Worm (Caenorhabditis elegans) whole organism, early embryonic: ENCODE results near the gene C54F6.15.

Experiments used
- B0310.2 ChIP-seq: sonication (generic microtip); optimal IDR thresholded peaks from 2 replicates; lab custom pipeline; 2016; ENCODE audit warnings: mild to moderate bottlenecking, missing genetic modification characterization, missing compliant biosample characterization
- F13C5.2 ChIP-seq: sonication (generic microtip); optimal IDR thresholded peaks from 2 replicates; lab custom pipeline; 2017; ENCODE audit warnings: mild to moderate bottlenecking, missing genetic modification characterization, inconsistent platforms, missing compliant biosample characterization
- aly-1 ChIP-seq: sonication (generic microtip); optimal IDR thresholded peaks from 2 replicates; lab custom pipeline; 2016; ENCODE audit warnings: missing genetic modification characterization, missing compliant biosample characterization
- ama-1 ChIP-seq: fragments of 150-350 bp; optimal IDR thresholded peaks from 2 replicates; lab custom pipeline; 2014
- ceh-13 ChIP-seq: fragments of 200-800 bp; sonication (Bioruptor generic); optimal IDR thresholded peaks from 2 replicates; lab custom pipeline; 2018; ENCODE audit warnings: mild to moderate bottlenecking, missing genetic modification characterization, missing compliant biosample characterization
- ceh-36 ChIP-seq: sonication (generic microtip); optimal IDR thresholded peaks from 2 replicates; lab custom pipeline; 2016; ENCODE audit warnings: missing genetic modification characterization, inconsistent platforms, missing compliant biosample characterization
- ets-7 ChIP-seq: sonication (generic microtip); optimal IDR thresholded peaks from 2 replicates; lab custom pipeline; 2016; ENCODE audit warnings: missing genotype, missing genetic modification characterization, missing compliant biosample characterization
- flt-1 ChIP-seq: fragments of 200-800 bp; sonication (Bioruptor generic); IDR thresholded peaks from 2 replicates; pipeline ENCODE4 v1.3.6; 2022; ENCODE audit warnings: missing genetic modification characterization, missing compliant biosample characterization
- hmbx-1 ChIP-seq: sonication (generic microtip); optimal IDR thresholded peaks from 2 replicates; lab custom pipeline; 2016; ENCODE audit warnings: mild to moderate bottlenecking, missing genetic modification characterization, missing compliant biosample characterization
- hmg-4 ChIP-seq: fragments of 200-800 bp; sonication (Bioruptor generic); optimal IDR thresholded peaks from 2 replicates; lab custom pipeline; 2018; ENCODE audit warnings: mild to moderate bottlenecking, missing genetic modification characterization, missing compliant biosample characterization
- hnd-1 ChIP-seq: sonication (generic microtip); optimal IDR thresholded peaks from 2 replicates; lab custom pipeline; 2016; ENCODE audit warnings: missing genetic modification characterization, missing compliant biosample characterization
- pes-1 ChIP-seq: fragments of 200-800 bp; sonication (Bioruptor generic); IDR thresholded peaks from 2 replicates; pipeline ENCODE4 v1.3.6; 2022; ENCODE audit warnings: missing genetic modification reagents, missing genetic modification characterization, missing compliant biosample characterization
- scrt-1 ChIP-seq: fragments of 200-800 bp; sonication (Bioruptor generic); IDR thresholded peaks from 2 replicates; pipeline ENCODE4 v1.3.6; 2022; ENCODE audit warnings: missing genetic modification characterization, missing compliant biosample characterization
- sea-1 ChIP-seq: fragments of 200-800 bp; sonication (Bioruptor generic); conservative IDR thresholded peaks from 2 replicates; pipeline ENCODE4 v1.3.6; 2022; ENCODE audit warnings: missing genetic modification characterization, missing compliant biosample characterization
- tbx-11 ChIP-seq: fragments of 200-800 bp; sonication (Bioruptor generic); IDR thresholded peaks from 2 replicates; pipeline ENCODE4 v1.3.6; 2022; ENCODE audit warnings: missing genetic modification characterization, missing compliant biosample characterization
- tbx-37 ChIP-seq: fragments of 200-800 bp; sonication (Bioruptor generic); conservative IDR thresholded peaks from 2 replicates; pipeline ENCODE4 v1.3.6; 2022; ENCODE audit warnings: missing genetic modification reagents, missing genetic modification characterization, missing compliant biosample characterization
- tra-4 ChIP-seq: sonication (generic microtip); optimal IDR thresholded peaks from 2 replicates; lab custom pipeline; 2017; ENCODE audit warnings: missing genetic modification characterization, missing compliant biosample characterization

The C54F6.15 gene

DNA sequence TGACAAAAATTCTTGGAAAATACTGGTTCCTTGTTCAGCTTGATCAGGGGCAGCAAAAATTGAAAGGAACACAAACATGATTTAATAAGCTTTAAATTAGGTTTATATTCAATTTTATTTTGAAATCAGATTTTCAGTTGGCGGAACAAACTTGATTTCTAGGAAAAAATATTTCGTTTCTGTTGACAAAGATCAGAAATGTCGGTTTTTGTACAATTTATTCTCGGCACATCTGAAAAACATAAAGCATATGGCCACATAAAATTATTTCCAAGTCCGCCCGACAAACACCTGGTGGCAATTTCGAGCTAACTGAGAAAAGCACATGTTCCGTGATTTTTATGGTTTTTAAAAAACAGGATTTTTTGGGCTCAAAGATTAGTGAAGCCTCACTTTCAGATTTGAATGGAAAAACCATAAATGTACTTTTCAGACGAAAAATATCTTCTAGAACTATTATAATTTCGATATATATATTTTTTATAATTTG is 31.7 kb upstream of the C54F6.15 start, which contains the start of gene ttr-10:
Gene ttr-10, minus strand, starts transcription at position 51 of the 490 bp plus-strand sequence.
- TF ChIP-seq flt-1 (GFP tag; lab: Robert Waterston, UW): no peak
- TF ChIP-seq pes-1 (GFP tag; lab: Robert Waterston, UW): no peak
- TF ChIP-seq B0310.2: no peak
- TF ChIP-seq aly-1 (tag; lab: Kevin White, UChicago): no peak
- TF ChIP-seq ceh-36: no peak

DNA sequence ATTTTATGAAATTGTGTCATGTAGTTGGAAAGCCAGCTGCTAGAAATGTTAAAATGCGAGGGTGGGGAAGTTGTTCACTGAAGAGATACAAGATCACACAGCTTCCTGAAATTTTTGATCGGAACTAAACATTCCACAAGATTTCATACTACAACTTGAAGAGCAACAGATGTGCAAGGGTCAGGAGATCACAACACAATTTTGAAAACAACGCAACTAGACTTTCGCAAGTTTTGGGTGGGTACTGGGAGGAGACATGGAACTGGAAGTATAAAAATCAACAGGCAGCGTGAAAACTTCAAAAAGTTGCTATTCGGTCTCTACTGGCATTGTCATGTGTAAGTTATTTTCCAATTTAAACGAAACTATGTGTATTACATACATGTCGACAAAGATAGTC is 29.6 kb upstream of the C54F6.15 start, which contains the start of gene F19F10.3:
Gene F19F10.3, plus strand, starts transcription at position 301 of the 400 bp plus-strand sequence.
- no peak for TF ChIP-seq B0310.2
- TF ChIP-seq ama-1: no peak
- no peak for TF ChIP-seq hmg-4 (GFP tag; lab: Kevin White, UChicago)
- no peak for TF ChIP-seq sea-1 (GFP tag; lab: Robert Waterston, UW)

DNA sequence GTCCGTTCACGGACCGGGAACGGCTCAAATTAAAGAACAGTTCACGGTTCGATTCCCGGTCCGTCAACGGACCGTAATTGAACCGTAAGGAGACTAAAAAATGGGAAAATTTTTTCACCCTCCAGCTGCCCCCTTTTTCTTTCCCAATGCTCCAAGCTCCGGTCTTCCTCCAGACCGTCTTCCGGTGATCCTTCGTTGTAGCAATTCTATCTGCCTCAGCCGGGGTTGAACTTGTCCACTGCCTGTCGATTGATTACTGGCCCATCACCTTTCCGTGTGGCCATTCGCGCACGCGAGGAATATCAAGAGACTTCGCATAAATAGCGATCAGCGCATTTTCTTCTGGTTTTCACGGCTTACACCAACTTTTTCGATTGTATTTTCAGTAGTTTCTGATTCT is 26.3 kb upstream of the C54F6.15 start:
- TF ChIP-seq flt-1 (GFP tag; lab: Robert Waterston, UW): peak; percentile 56; the same call in 1 of the 2 replicates
- peak; percentile 70; the same call in 1 of the 2 replicates for TF ChIP-seq scrt-1 (GFP tag; lab: Robert Waterston, UW)
- TF ChIP-seq tbx-11 (GFP tag; lab: Robert Waterston, UW): peak; percentile 70
- peak; percentile 76 for TF ChIP-seq pes-1 (GFP tag; lab: Robert Waterston, UW)

ce11 chrV:7548017-7548416 is 25.8 kb upstream of the C54F6.15 start:
- TF ChIP-seq hmg-4 (GFP tag; lab: Kevin White, UChicago) (no peak), ceh-13 (no peak), tbx-37 (GFP tag; lab: Robert Waterston, UW) (no peak)

DNA sequence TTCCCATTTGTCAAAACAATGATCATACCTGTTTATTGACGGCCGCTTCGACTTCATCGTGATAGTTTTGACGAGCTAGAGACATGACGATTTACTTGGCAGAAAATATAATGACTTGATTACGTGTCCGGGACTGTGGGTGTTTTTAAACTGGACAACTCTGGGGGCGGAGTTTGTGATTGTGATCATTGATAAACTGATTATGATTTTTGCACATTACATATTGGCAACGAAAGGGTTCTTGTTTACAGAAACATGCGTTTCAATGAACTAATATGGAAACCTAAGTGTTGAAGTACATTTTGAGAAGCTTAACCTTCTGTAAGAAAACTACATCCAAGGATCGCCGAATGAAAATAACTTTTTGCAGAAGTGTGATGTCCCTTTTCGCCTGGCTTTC is 25.3 kb upstream of the C54F6.15 start, which contains the start of gene ftn-1:
Gene ftn-1, minus strand, starts transcription at position 101 of the 400 bp plus-strand sequence.
- TF ChIP-seq flt-1 (GFP tag; lab: Robert Waterston, UW) (no peak), tbx-11 (GFP tag; lab: Robert Waterston, UW) (no peak), tra-4 (no peak), ceh-36 (no peak), pes-1 (GFP tag; lab: Robert Waterston, UW) (no peak), ceh-13 (no peak), ets-7 (tag; lab: Kevin White, UChicago) (no peak), scrt-1 (GFP tag; lab: Robert Waterston, UW) (no peak)

ce11 chrV:7545187-7545586 is 23.0 kb upstream of the C54F6.15 start, which contains the start of the genes C54F6.19 and nhx-3:
C54F6.19 (plus strand) TSS chrV:7545487.
nhx-3 (minus strand) TSS chrV:7545523.
- TF ChIP-seq pes-1 (GFP tag; lab: Robert Waterston, UW) (no peak), F13C5.2 (tag; lab: Kevin White, UChicago) (no peak), B0310.2 (no peak), hnd-1 (no peak), ets-7 (tag; lab: Kevin White, UChicago) (no peak), aly-1 (tag; lab: Kevin White, UChicago) (no peak), tbx-11 (GFP tag; lab: Robert Waterston, UW) (no peak), ceh-36 (no peak), hmg-4 (GFP tag; lab: Kevin White, UChicago) (no peak), hmbx-1 (tag; lab: Kevin White, UChicago) (no peak), tra-4 (no peak), ceh-13 (no peak), sea-1 (GFP tag; lab: Robert Waterston, UW) (no peak)

ce11 chrV:7543728-7544127 is 21.5 kb upstream of the C54F6.15 start:
- TF ChIP-seq scrt-1 (GFP tag; lab: Robert Waterston, UW) (no peak), ama-1 (no peak), tbx-37 (GFP tag; lab: Robert Waterston, UW) (no peak)

- TF ChIP-seq tra-4: no peak
- no peak for TF ChIP-seq sea-1 (GFP tag; lab: Robert Waterston, UW)
- TF ChIP-seq hmg-4 (GFP tag; lab: Kevin White, UChicago): no peak
- no peak for TF ChIP-seq pes-1 (GFP tag; lab: Robert Waterston, UW)
- TF ChIP-seq hmbx-1 (tag; lab: Kevin White, UChicago): no peak
- TF ChIP-seq scrt-1 (GFP tag; lab: Robert Waterston, UW): no peak
These were observed 16.8 kb upstream of the C54F6.15 start, which contains the start of gene srh-268 for ce11 chrV:7539015-7539414. srh-268 (plus strand) TSS chrV:7539315.

DNA sequence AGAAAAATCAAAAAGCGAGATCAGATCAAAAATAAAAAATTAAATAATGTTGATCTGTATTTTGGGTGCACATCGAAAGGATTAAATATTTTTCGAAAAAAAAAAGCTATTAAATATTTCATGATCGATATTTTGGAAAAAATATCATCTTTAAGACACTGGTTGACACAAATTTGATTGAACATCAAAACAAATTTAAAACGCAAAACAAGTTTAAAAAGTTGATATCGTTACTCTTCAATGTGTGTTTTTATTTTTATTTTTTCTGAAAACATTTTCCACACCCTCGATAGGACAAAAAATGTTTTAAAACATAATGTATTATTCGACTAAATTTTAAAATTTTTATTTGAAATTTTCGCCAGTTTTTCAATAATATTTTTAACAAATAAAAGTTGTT is 15.8 kb upstream of the C54F6.15 start, which contains the start of gene C54F6.12:
Gene C54F6.12, minus strand, starts transcription at position 101 of the 400 bp plus-strand sequence.
- no peak for TF ChIP-seq ama-1

DNA sequence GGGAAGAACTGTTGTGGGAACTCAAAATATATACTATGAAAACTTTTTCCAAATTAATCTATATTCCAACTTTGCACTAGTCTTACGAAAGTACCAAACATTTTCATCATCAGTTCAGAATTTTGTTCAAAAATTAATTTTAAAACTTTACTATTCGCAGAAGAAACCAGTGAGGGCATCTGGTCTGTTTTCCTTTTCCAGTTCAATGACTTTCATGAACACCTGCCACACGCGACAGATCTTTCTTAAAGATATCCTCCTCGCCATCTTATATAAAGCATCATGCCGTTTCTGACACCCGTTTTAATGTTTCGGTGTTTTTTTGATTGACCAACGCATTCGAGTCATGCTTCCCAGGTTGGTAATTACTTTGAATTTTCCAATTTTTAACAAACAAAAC is 10.8 kb upstream of the C54F6.15 start, which contains the start of gene C54F6.3:
Gene C54F6.3, plus strand, starts transcription at position 301 of the 400 bp plus-strand sequence.
- TF ChIP-seq F13C5.2 (tag; lab: Kevin White, UChicago): no peak
- no peak for TF ChIP-seq ama-1
- no peak for TF ChIP-seq hnd-1
- TF ChIP-seq ceh-13: no peak
- no peak for TF ChIP-seq aly-1 (tag; lab: Kevin White, UChicago)
- TF ChIP-seq tbx-11 (GFP tag; lab: Robert Waterston, UW): no peak
- TF ChIP-seq tbx-37 (GFP tag; lab: Robert Waterston, UW): no peak
- no peak for TF ChIP-seq scrt-1 (GFP tag; lab: Robert Waterston, UW)
- TF ChIP-seq sea-1 (GFP tag; lab: Robert Waterston, UW): no peak
- no peak for TF ChIP-seq hmbx-1 (tag; lab: Kevin White, UChicago)
- no peak for TF ChIP-seq pes-1 (GFP tag; lab: Robert Waterston, UW)
- no peak for TF ChIP-seq ceh-36
- no peak for TF ChIP-seq ets-7 (tag; lab: Kevin White, UChicago)
